Fruit fly (Drosophila melanogaster) whole organism, wandering third instar larva: ENCODE measurements around the gene meru.

Experiments used
- Abd-B ChIP-seq: fragments of >200 bp; optimal IDR thresholded peaks from 2 replicates; lab custom pipeline; 2017; ENCODE audit warnings: missing biosample characterization, missing genetic modification characterization
- CG32264 ChIP-seq: fragments of 200-800 bp; sonication (Bioruptor generic); optimal IDR thresholded peaks from 2 replicates; lab custom pipeline; 2016; ENCODE audit warnings: missing biosample characterization, missing genetic modification characterization
- CG9705 ChIP-seq: fragments of 200-800 bp; sonication (Bioruptor generic); optimal IDR thresholded peaks from 2 replicates; lab custom pipeline; 2018; ENCODE audit warnings: missing biosample characterization, mild to moderate bottlenecking, missing genetic modification characterization
- CrebA ChIP-seq: fragments of 200-800 bp; sonication (Bioruptor generic); optimal IDR thresholded peaks from 2 replicates; lab custom pipeline; 2016; ENCODE audit warnings: missing biosample characterization, mild to moderate bottlenecking, missing genetic modification characterization, borderline replicate concordance
- Dfd ChIP-seq: fragments of >200 bp; optimal IDR thresholded peaks from 2 replicates; lab custom pipeline; 2017; ENCODE audit warnings: missing biosample characterization, missing genetic modification characterization
- Dif ChIP-seq: fragments of 200-275, 200-300 bp; sonication (Bioruptor generic); optimal IDR thresholded peaks from 2 replicates; lab custom pipeline; 2018; ENCODE audit warnings: missing biosample characterization, missing genetic modification characterization; ENCODE audit not compliant: partially characterized antibody
- GATAd ChIP-seq: sonication (Bioruptor generic); optimal IDR thresholded peaks from 2 replicates; lab custom pipeline; 2016; ENCODE audit warnings: missing biosample characterization, missing genetic modification characterization
- HLH106 ChIP-seq: fragments of 200-800 bp; optimal IDR thresholded peaks from 3 replicates; lab custom pipeline; 2019; ENCODE audit warnings: missing biosample characterization, mild to moderate bottlenecking, missing genetic modification characterization, moderate library complexity
- Hnf4 ChIP-seq: fragments of 200-800 bp; sonication (Bioruptor generic); optimal IDR thresholded peaks from 2 replicates; lab custom pipeline; 2016; ENCODE audit warnings: missing biosample characterization, mild to moderate bottlenecking, missing genetic modification characterization
- Hr78 ChIP-seq: fragments of >200 bp; optimal IDR thresholded peaks from 2 replicates; lab custom pipeline; 2017; ENCODE audit warnings: missing biosample characterization, missing genetic modification characterization
- Hr83 ChIP-seq: fragments of 200-300 bp; sonication (Bioruptor generic); optimal IDR thresholded peaks from 2 replicates; lab custom pipeline; 2016; ENCODE audit warnings: missing biosample characterization, mild to moderate bottlenecking, missing genetic modification characterization, moderate library complexity; ENCODE audit not compliant: poor library complexity, severe bottlenecking
- Jra ChIP-seq: sonication (Bioruptor generic); optimal IDR thresholded peaks from 2 replicates; lab custom pipeline; 2016; ENCODE audit warnings: missing biosample characterization, missing genetic modification characterization
- Mio ChIP-seq: sonication (Bioruptor generic); optimal IDR thresholded peaks from 2 replicates; lab custom pipeline; 2016; ENCODE audit warnings: missing biosample characterization, missing genetic modification characterization
- Myc ChIP-seq: fragments of >200 bp; optimal IDR thresholded peaks from 2 replicates; lab custom pipeline; 2017
- N ChIP-seq: fragments of >200 bp; optimal IDR thresholded peaks from 2 replicates; lab custom pipeline; 2018; ENCODE audit warnings: missing biosample characterization, missing external identifiers, missing genetic modification characterization
- OdsH ChIP-seq: fragments of 200-800 bp; sonication (Bioruptor generic); optimal IDR thresholded peaks from 2 replicates; lab custom pipeline; 2016; ENCODE audit warnings: missing biosample characterization, mild to moderate bottlenecking, missing genetic modification characterization
- Rel ChIP-seq, 2 experiments: fragments of 200-800 bp; sonication (Bioruptor generic) in 1 of 2; optimal IDR thresholded peaks; 2 replicates in 1 of 2; 3 replicates in 1 of 2; lab custom pipeline; 2016 to 2019; ENCODE audit warnings: mild to moderate bottlenecking in 2 of 2, missing biosample characterization in 2 of 2, missing genetic modification characterization in 2 of 2, moderate library complexity in 1 of 2
- Sp1 ChIP-seq: fragments of 200-800 bp; sonication (Bioruptor generic); optimal IDR thresholded peaks from 3 replicates; lab custom pipeline; 2019; ENCODE audit warnings: missing biosample characterization, mild to moderate bottlenecking, missing genetic modification characterization, moderate library complexity
- Vsx2 ChIP-seq: fragments of 200-300, 225-300 bp; sonication (Bioruptor generic); optimal IDR thresholded peaks from 2 replicates; lab custom pipeline; 2018; ENCODE audit warnings: missing biosample characterization, missing genetic modification characterization; ENCODE audit not compliant: partially characterized antibody
- br ChIP-seq: fragments of 200-800 bp; sonication (Bioruptor generic); optimal IDR thresholded peaks from 2 replicates; lab custom pipeline; 2016; ENCODE audit warnings: missing biosample characterization, missing genetic modification characterization
- brk ChIP-seq: fragments of 200-800 bp; sonication (Bioruptor generic); optimal IDR thresholded peaks from 2 replicates; lab custom pipeline; 2016; ENCODE audit warnings: missing biosample characterization, mild to moderate bottlenecking, missing genetic modification characterization
- dl ChIP-seq, 2 experiments: fragments of 175-275, 200-275 bp in 1 of 2; fragments of 200-275 bp in 1 of 2; sonication (Bioruptor generic); optimal IDR thresholded peaks; lab custom pipeline; 2018; ENCODE audit warnings: mild to moderate bottlenecking in 2 of 2, missing biosample characterization in 2 of 2, missing genetic modification characterization in 2 of 2, moderate library complexity in 2 of 2; ENCODE audit not compliant: partially characterized antibody in 2 of 2, insufficient read depth in 1 of 2
- dmrt93B ChIP-seq: fragments of 200-800 bp; sonication (Bioruptor generic); optimal IDR thresholded peaks from 2 replicates; lab custom pipeline; 2018; ENCODE audit warnings: missing biosample characterization, mild to moderate bottlenecking, missing genetic modification characterization
- dsf ChIP-seq: sonication (Bioruptor generic); optimal IDR thresholded peaks from 2 replicates; lab custom pipeline; 2016; ENCODE audit warnings: missing biosample characterization, missing genetic modification characterization, borderline replicate concordance
- ey ChIP-seq: fragments of 200-800 bp; sonication (Bioruptor generic); optimal IDR thresholded peaks from 2 replicates; lab custom pipeline; 2016; ENCODE audit warnings: missing biosample characterization, missing genetic modification characterization
- foxo ChIP-seq, 2 experiments: fragments of 200-800 bp; sonication (Bioruptor generic); optimal IDR thresholded peaks; 2 replicates in 1 of 2; 3 replicates in 1 of 2; lab custom pipeline; 2016 to 2017; ENCODE audit warnings: missing biosample characterization in 2 of 2, missing genetic modification characterization in 2 of 2
- fru ChIP-seq: fragments of 200-800 bp; sonication (Bioruptor generic); optimal IDR thresholded peaks from 3 replicates; lab custom pipeline; 2016; ENCODE audit warnings: missing biosample characterization, mild to moderate bottlenecking, missing genetic modification characterization
- h ChIP-seq: fragments of 200-800 bp; sonication (Bioruptor generic); optimal IDR thresholded peaks from 3 replicates; lab custom pipeline; 2016; ENCODE audit warnings: missing biosample characterization, mild to moderate bottlenecking, missing genetic modification characterization
- jim ChIP-seq: fragments of 175-275, 200-325 bp; sonication (Bioruptor generic); optimal IDR thresholded peaks from 2 replicates; lab custom pipeline; 2016; ENCODE audit warnings: missing biosample characterization, mild to moderate bottlenecking, missing genetic modification characterization
- lola ChIP-seq: fragments of >200 bp; optimal IDR thresholded peaks from 2 replicates; lab custom pipeline; 2017; ENCODE audit warnings: missing biosample characterization, missing genetic modification characterization
- psq ChIP-seq: fragments of 200-800 bp; sonication (Bioruptor generic); optimal IDR thresholded peaks from 3 replicates; lab custom pipeline; 2017; ENCODE audit warnings: missing biosample characterization, mild to moderate bottlenecking, missing genetic modification characterization, moderate library complexity
- rgr ChIP-seq: fragments of 200-800 bp; sonication (Bioruptor generic); optimal IDR thresholded peaks from 3 replicates; lab custom pipeline; 2016; ENCODE audit warnings: missing biosample characterization, mild to moderate bottlenecking, missing genetic modification characterization
- sage ChIP-seq: fragments of 200-800 bp; sonication (Bioruptor generic); optimal IDR thresholded peaks from 2 replicates; lab custom pipeline; 2016; ENCODE audit warnings: missing biosample characterization, mild to moderate bottlenecking, missing genetic modification characterization
- sv ChIP-seq: fragments of 200-800 bp; sonication (Bioruptor generic); optimal IDR thresholded peaks from 3 replicates; lab custom pipeline; 2016; ENCODE audit warnings: missing biosample characterization, missing genetic modification characterization
- tai ChIP-seq: sonication (Bioruptor generic); optimal IDR thresholded peaks from 2 replicates; lab custom pipeline; 2016; ENCODE audit warnings: missing biosample characterization, missing genetic modification characterization
- usp ChIP-seq: fragments of >200 bp; optimal IDR thresholded peaks from 2 replicates; lab custom pipeline; 2017; ENCODE audit warnings: missing biosample characterization, missing genetic modification characterization
- woc ChIP-seq: sonication (Bioruptor generic); optimal IDR thresholded peaks from 2 replicates; lab custom pipeline; 2016; ENCODE audit warnings: missing biosample characterization, mild to moderate bottlenecking, missing genetic modification characterization

The meru gene

dm6 chr3L:15815353-15816142 is 28.3 kb downstream of the meru start:
- TF ChIP-seq Vsx2 (GFP tag; lab: Kevin White, UChicago) (no peak), dmrt93B (GFP tag; lab: Kevin White, UChicago) (no peak), br (peak; percentile 74), Sp1 (GFP tag; lab: Kevin White, UChicago) (peak; percentile 83), Dif (GFP tag; lab: Kevin White, UChicago) (peak; percentile 69), fru (GFP tag; lab: Kevin White, UChicago) (peak; percentile 90), ey (GFP tag; lab: Kevin White, UChicago) (peak; percentile 86), sage (GFP tag; lab: Kevin White, UChicago) (peak; percentile 39), psq (GFP tag; lab: Kevin White, UChicago) (peak; percentile 95), OdsH (peak; percentile 90), Dfd (GFP tag; lab: Kevin White, UChicago) (peak; percentile 76), Abd-B (no peak), Myc (no peak), Jra (GFP tag; lab: Kevin White, UChicago) (peak; percentile 2), tai (peak; percentile 69), Hnf4 (GFP tag; lab: Kevin White, UChicago) (peak; percentile 79), rgr (peak; percentile 90), HLH106 (tag; lab: Kevin White, UChicago) (peak; percentile 73), GATAd (GFP tag; lab: Kevin White, UChicago) (peak; percentile 64), sv (GFP tag; lab: Kevin White, UChicago) (peak; percentile 23), jim (GFP tag; lab: Kevin White, UChicago) (no peak), CrebA (no peak), CG32264 (GFP tag; lab: Kevin White, UChicago) (peak; percentile 45), N (GFP tag; lab: Kevin White, UChicago) (peak; percentile 6), brk (GFP tag; lab: Kevin White, UChicago) (peak; percentile 89), dsf (GFP tag; lab: Kevin White, UChicago) (no peak), woc (GFP tag; lab: Kevin White, UChicago) (peak; percentile 69), h (GFP tag; lab: Kevin White, UChicago) (peak; percentile 89), Hr78 (GFP tag; lab: Kevin White, UChicago) (no peak), Rel (GFP tag; optimal IDR thresholded peaks at IDR 0.05; lab: Kevin White, UChicago) (no peak), Rel (tag; optimal IDR thresholded peaks at IDR 0.05; lab: Kevin White, UChicago) (no peak), CG9705 (GFP tag; lab: Kevin White, UChicago) (peak; percentile 17), Mio (GFP tag; lab: Kevin White, UChicago) (no peak), dl (GFP tag; optimal IDR thresholded peaks at IDR 0.05; lab: Kevin White, UChicago; ENCODE audit: insufficient read depth in 1 of 2, partially characterized antibody in 2 of 2) (peak in 1 of 2 experiments; percentile 75), lola (no peak), foxo (GFP tag; optimal IDR thresholded peaks at IDR 0.05; lab: Kevin White, UChicago) (peak in 1 of 2 experiments; percentile 93)

- TF ChIP-seq CrebA (no peak), usp (GFP tag; lab: Kevin White, UChicago) (no peak)
- TF ChIP-seq, all 38 proteins: peak for 0
These were observed 29.9 kb downstream of the meru start for dm6 chr3L:15813988-15814387.

- no peak for TF ChIP-seq ey (GFP tag; lab: Kevin White, UChicago)
- peak; percentile 82 for TF ChIP-seq Myc
- no peak for TF ChIP-seq foxo (GFP tag; optimal IDR thresholded peaks at IDR 0.05; lab: Kevin White, UChicago)
- TF ChIP-seq sage (GFP tag; lab: Kevin White, UChicago): no peak
- TF ChIP-seq Hr83 (GFP tag; lab: Kevin White, UChicago): no peak
- peak; percentile 76 for TF ChIP-seq N (GFP tag; lab: Kevin White, UChicago)
- peak; percentile 16 for TF ChIP-seq Hr78 (GFP tag; lab: Kevin White, UChicago)
- TF ChIP-seq, all 38 proteins: peak for 3
These were observed 34.1 kb downstream of the meru start for dm6 chr3L:15809768-15810167.
